Fruit fly (Drosophila melanogaster): ENCODE results near the gene Fur1.

The Fur1 gene

dm6 chr3R:25489116-25489515 lies 16.3 kb upstream of the Fur1 start (continued):
- TF ChIP-seq pzg (GFP tag; optimal IDR thresholded peaks at IDR 0.05), result no peak
- TF ChIP-seq PHDP (tag; optimal IDR thresholded peaks at IDR 0.05), result peak; percentile 61
- TF ChIP-seq CG2889 (GFP tag; IDR thresholded peaks at IDR 0.05), result no peak
- TF ChIP-seq Hr39 (optimal IDR thresholded peaks at IDR 0.05), result no peak
- TF ChIP-seq exex (tag; optimal IDR thresholded peaks at IDR 0.05), result no peak
- no peak for TF ChIP-seq Antp (GFP tag; optimal IDR thresholded peaks at IDR 0.05)
- no peak for TF ChIP-seq tx (GFP tag; optimal IDR thresholded peaks at IDR 0.05)
- no peak for TF ChIP-seq sc (optimal IDR thresholded peaks at IDR 0.05)
- TF ChIP-seq sc (GFP tag; optimal IDR thresholded peaks at IDR 0.05), result peak; percentile 20
- no peak for TF ChIP-seq CG9876 (GFP tag; optimal IDR thresholded peaks at IDR 0.05)
- no peak for TF ChIP-seq repo (GFP tag; optimal IDR thresholded peaks at IDR 0.05)
- no peak for TF ChIP-seq CG42726 (GFP tag; IDR thresholded peaks at IDR 0.05; ENCODE audit: partially characterized antibody)
- TF ChIP-seq Blimp-1 (GFP tag; optimal IDR thresholded peaks at IDR 0.05), result peak; percentile 77
- TF ChIP-seq Dip2 (GFP tag; IDR thresholded peaks at IDR 0.05), result no peak
- TF ChIP-seq trh (GFP tag; optimal IDR thresholded peaks at IDR 0.05), result no peak
- TF ChIP-seq CG10267 (tag; optimal IDR thresholded peaks at IDR 0.05), result peak; percentile 71
- no peak for TF ChIP-seq Fer2 (tag; optimal IDR thresholded peaks at IDR 0.05)
- no peak for TF ChIP-seq Adf1 (GFP tag; IDR thresholded peaks at IDR 0.05)
- TF ChIP-seq Hr51 (GFP tag; optimal IDR thresholded peaks at IDR 0.05), result no peak
- no peak for TF ChIP-seq CG9215 (GFP tag; IDR thresholded peaks at IDR 0.05)
- TF ChIP-seq ATbp (GFP tag; optimal IDR thresholded peaks at IDR 0.05), result peak; percentile 66
- no peak for TF ChIP-seq CG8478 (optimal IDR thresholded peaks at IDR 0.05)
- no peak for TF ChIP-seq CG9609 (GFP tag; optimal IDR thresholded peaks at IDR 0.05)
- TF ChIP-seq CG5953 (GFP tag; IDR thresholded peaks at IDR 0.05), result no peak
- no peak for TF ChIP-seq eyg (GFP tag; optimal IDR thresholded peaks at IDR 0.05)
- no peak for TF ChIP-seq emc (GFP tag; optimal IDR thresholded peaks at IDR 0.05)
- TF ChIP-seq lilli (GFP tag; optimal IDR thresholded peaks at IDR 0.05), result no peak
- no peak for TF ChIP-seq H15 (GFP tag; IDR thresholded peaks at IDR 0.05)
- TF ChIP-seq MTF-1 (GFP tag; optimal IDR thresholded peaks at IDR 0.05; ENCODE audit: borderline replicate concordance), result peak; percentile 48
- no peak for TF ChIP-seq luna (GFP tag; optimal IDR thresholded peaks at IDR 0.05)
- no peak for TF ChIP-seq CG3163 (GFP tag; optimal IDR thresholded peaks at IDR 0.05)
- no peak for TF ChIP-seq Elba2 (GFP tag; optimal IDR thresholded peaks at IDR 0.05)
- no peak for TF ChIP-seq CG4617 (GFP tag; optimal IDR thresholded peaks at IDR 0.05; ENCODE audit: borderline replicate concordance)
- no peak for TF ChIP-seq Kr (GFP tag; optimal IDR thresholded peaks at IDR 0.05)
- TF ChIP-seq corto (GFP tag; optimal IDR thresholded peaks at IDR 0.05), result no peak
- TF ChIP-seq Jarid2 (GFP tag; optimal IDR thresholded peaks at IDR 0.05), result no peak
- peak; percentile 78; the same call in 2 of the 3 replicates for TF ChIP-seq CG11695 (GFP tag; IDR thresholded peaks at IDR 0.05)
- TF ChIP-seq CG12391 (tag; optimal IDR thresholded peaks at IDR 0.05), result peak; percentile 58
- TF ChIP-seq zen2 (GFP tag; IDR thresholded peaks at IDR 0.05; ENCODE audit: partially characterized antibody), result no peak
- TF ChIP-seq CG12155 (GFP tag; optimal IDR thresholded peaks at IDR 0.05), result peak; percentile 5
- peak; percentile 39 for TF ChIP-seq CG13775 (GFP tag; optimal IDR thresholded peaks at IDR 0.05)
- TF ChIP-seq peb (GFP tag; IDR thresholded peaks at IDR 0.05), result no peak
- peak; percentile 71; the same call in 1 of the 3 replicates for TF ChIP-seq CG34422 (GFP tag; IDR thresholded peaks at IDR 0.05)
- TF ChIP-seq Bteb2 (GFP tag; optimal IDR thresholded peaks at IDR 0.05), result no peak
- peak; percentile 48; the same call in 1 of the 2 replicates for TF ChIP-seq CG32772 (GFP tag; IDR thresholded peaks at IDR 0.05)
- TF ChIP-seq cad (GFP tag; optimal IDR thresholded peaks at IDR 0.05), result no peak
- peak; percentile 58 for TF ChIP-seq CG3281 (GFP tag; optimal IDR thresholded peaks at IDR 0.05)
- TF ChIP-seq CG18011 (GFP tag; optimal IDR thresholded peaks at IDR 0.05), result no peak
- no peak for TF ChIP-seq btn (GFP tag; optimal IDR thresholded peaks at IDR 0.05)
- TF ChIP-seq D (optimal IDR thresholded peaks at IDR 0.05), result no peak
- peak; percentile 57 for TF ChIP-seq D (GFP tag; optimal IDR thresholded peaks at IDR 0.05)
- no peak for TF ChIP-seq CG7963 (GFP tag; IDR thresholded peaks at IDR 0.05; ENCODE audit: partially characterized antibody)
- TF ChIP-seq CG14014 (GFP tag; IDR thresholded peaks at IDR 0.05), result no peak; the same call in 1 of the 2 replicates
